Worm (Caenorhabditis elegans) whole organism, L1 larva: ENCODE measurements around the gene nol-10.

Experiments used
- C04F5.9 ChIP-seq: sonication (generic microtip); optimal IDR thresholded peaks from 2 replicates; lab custom pipeline; 2016; ENCODE audit warnings: missing genetic modification characterization, missing compliant biosample characterization
- C16A3.4 ChIP-seq: fragments of 150-350 bp; optimal IDR thresholded peaks from 2 replicates; lab custom pipeline; 2014; ENCODE audit warnings: missing biosample characterization, missing genetic modification characterization
- F16B12.6 ChIP-seq: fragments of 150-350 bp; optimal IDR thresholded peaks from 2 replicates; lab custom pipeline; 2014; ENCODE audit warnings: missing biosample characterization, missing genetic modification characterization
- Y116A8C.19 ChIP-seq: sonication (generic microtip); optimal IDR thresholded peaks from 2 replicates; lab custom pipeline; 2016; ENCODE audit warnings: missing compliant biosample characterization, missing genetic modification characterization, borderline replicate concordance
- alr-1 ChIP-seq: fragments of 200-800 bp; sonication (Bioruptor generic); optimal IDR thresholded peaks from 2 replicates; lab custom pipeline; 2018; ENCODE audit warnings: borderline replicate concordance, mild to moderate bottlenecking, missing genetic modification characterization, missing compliant biosample characterization
- aly-2 ChIP-seq: fragments of 150-350 bp; optimal IDR thresholded peaks from 2 replicates; lab custom pipeline; 2014; ENCODE audit warnings: missing biosample characterization, missing genetic modification characterization
- ama-1 ChIP-seq: fragments of 150-350 bp; optimal IDR thresholded peaks from 2 replicates; lab custom pipeline; 2014
- ceh-8 ChIP-seq: fragments of 200-800 bp; sonication (Bioruptor generic); optimal IDR thresholded peaks from 2 replicates; lab custom pipeline; 2018; ENCODE audit warnings: mild to moderate bottlenecking, missing genetic modification characterization, moderate library complexity, missing compliant biosample characterization
- ceh-82 ChIP-seq, 3 experiments: fragments of 150-350 bp in 1 of 3; sonication (generic microtip) in 2 of 3; optimal IDR thresholded peaks; 2 replicates each; lab custom pipeline; 2014 to 2017; ENCODE audit warnings: missing biosample characterization in 3 of 3, missing genetic modification characterization in 3 of 3
- ceh-90 ChIP-seq: sonication (generic microtip); optimal IDR thresholded peaks from 2 replicates; lab custom pipeline; 2016; ENCODE audit warnings: missing genetic modification characterization, missing compliant biosample characterization
- efl-1 ChIP-seq, 4 experiments: fragments of 150-350 bp; optimal IDR thresholded peaks in 3 of 4; peaks in 1 of 4; 1 replicate in 1 of 4; 2 replicates in 3 of 4; lab custom pipeline; 2014; ENCODE audit warnings: missing biosample characterization in 2 of 4, missing genetic modification characterization in 2 of 4, missing genetic modification reagents in 2 of 4
- egl-13 ChIP-seq: sonication (generic microtip); optimal IDR thresholded peaks from 2 replicates; lab custom pipeline; 2016; ENCODE audit warnings: missing genotype, missing genetic modification reagents, missing genetic modification characterization, missing compliant biosample characterization
- egl-27 ChIP-seq, 2 experiments: fragments of 150-350 bp in 1 of 2; sonication (generic microtip); optimal IDR thresholded peaks; 3 replicates each; lab custom pipeline; 2017 to 2018; ENCODE audit warnings: missing biosample characterization in 2 of 2, missing genetic modification characterization in 2 of 2, missing genetic modification reagents in 2 of 2
- ets-5 ChIP-seq: fragments of 200-800 bp; sonication (Bioruptor generic); IDR thresholded peaks from 2 replicates; pipeline ENCODE4 v1.3.6; 2022; ENCODE audit warnings: missing genetic modification characterization, missing compliant biosample characterization
- fkh-10 ChIP-seq: sonication (generic microtip); optimal IDR thresholded peaks from 2 replicates; lab custom pipeline; 2017; ENCODE audit warnings: missing biosample characterization, missing genetic modification reagents, missing genetic modification characterization
- fkh-8 ChIP-seq: sonication (generic microtip); optimal IDR thresholded peaks from 2 replicates; lab custom pipeline; 2016; ENCODE audit warnings: mild to moderate bottlenecking, missing genetic modification characterization, missing compliant biosample characterization
- hpl-2 ChIP-seq: fragments of 150-350 bp; optimal IDR thresholded peaks from 2 replicates; lab custom pipeline; 2014; ENCODE audit warnings: missing biosample characterization, missing genetic modification reagents, missing genetic modification characterization
- isw-1 ChIP-seq: fragments of 200-800 bp; sonication (Bioruptor generic); IDR thresholded peaks from 2 replicates; pipeline ENCODE4 v1.3.6; 2022; ENCODE audit warnings: missing genetic modification characterization, missing compliant biosample characterization
- lin-14 ChIP-seq: fragments of 200-800 bp; sonication (Bioruptor generic); optimal IDR thresholded peaks from 2 replicates; lab custom pipeline; 2018; ENCODE audit warnings: mild to moderate bottlenecking, missing genetic modification characterization, moderate library complexity, missing compliant biosample characterization
- lsy-2 ChIP-seq, 2 experiments: fragments of 150-350 bp; optimal IDR thresholded peaks; 2 replicates each; lab custom pipeline; 2014; ENCODE audit warnings: missing biosample characterization in 2 of 2, missing genetic modification characterization in 2 of 2
- mef-2 ChIP-seq: fragments of 150-350 bp; optimal IDR thresholded peaks from 2 replicates; lab custom pipeline; 2014; ENCODE audit warnings: missing biosample characterization, missing genetic modification characterization
- mep-1 ChIP-seq: fragments of 150-350 bp; optimal IDR thresholded peaks from 2 replicates; lab custom pipeline; 2014; ENCODE audit warnings: missing biosample characterization, missing genetic modification characterization
- nhr-11 ChIP-seq: fragments of 150-350 bp; optimal IDR thresholded peaks from 2 replicates; lab custom pipeline; 2014; ENCODE audit warnings: missing biosample characterization, missing genetic modification characterization
- nhr-12 ChIP-seq: sonication (generic microtip); optimal IDR thresholded peaks from 2 replicates; lab custom pipeline; 2017; ENCODE audit warnings: missing biosample characterization, missing genetic modification characterization
- nhr-20 ChIP-seq: sonication (generic microtip); optimal IDR thresholded peaks from 2 replicates; lab custom pipeline; 2016; ENCODE audit warnings: mild to moderate bottlenecking, missing genetic modification characterization, missing compliant biosample characterization
- nhr-47 ChIP-seq: sonication (generic microtip); optimal IDR thresholded peaks from 2 replicates; lab custom pipeline; 2016; ENCODE audit warnings: mild to moderate bottlenecking, missing genetic modification characterization, moderate library complexity, missing compliant biosample characterization
- nhr-71 ChIP-seq: sonication (generic microtip); optimal IDR thresholded peaks from 2 replicates; lab custom pipeline; 2016; ENCODE audit warnings: mild to moderate bottlenecking, missing genetic modification characterization, moderate library complexity, missing compliant biosample characterization
- nhr-77 ChIP-seq: fragments of 150-350 bp; optimal IDR thresholded peaks from 2 replicates; lab custom pipeline; 2014; ENCODE audit warnings: missing biosample characterization, missing genetic modification characterization
- pqm-1 ChIP-seq: sonication (generic microtip); optimal IDR thresholded peaks from 3 replicates; lab custom pipeline; 2017; ENCODE audit warnings: missing biosample characterization, missing genetic modification characterization
- snpc-4 ChIP-seq: fragments of 150-350 bp; optimal IDR thresholded peaks from 2 replicates; lab custom pipeline; 2014; ENCODE audit warnings: missing biosample characterization, missing genetic modification characterization
- snu-23 ChIP-seq: sonication (generic microtip); optimal IDR thresholded peaks from 2 replicates; lab custom pipeline; 2016; ENCODE audit warnings: missing genetic modification characterization, missing compliant biosample characterization
- swsn-7 ChIP-seq: sonication (generic microtip); optimal IDR thresholded peaks from 2 replicates; lab custom pipeline; 2016; ENCODE audit warnings: missing genetic modification characterization, missing compliant biosample characterization
- tbx-2 ChIP-seq: sonication (generic microtip); optimal IDR thresholded peaks from 2 replicates; lab custom pipeline; 2016; ENCODE audit warnings: missing genetic modification characterization, missing compliant biosample characterization
- unc-86 ChIP-seq: sonication (generic microtip); optimal IDR thresholded peaks from 2 replicates; lab custom pipeline; 2016; ENCODE audit warnings: missing genetic modification characterization, missing compliant biosample characterization
- xbp-1 ChIP-seq: sonication (generic microtip); optimal IDR thresholded peaks from 2 replicates; lab custom pipeline; 2016; ENCODE audit warnings: missing genetic modification characterization, missing compliant biosample characterization
- zag-1 ChIP-seq: fragments of 150-350 bp; optimal IDR thresholded peaks from 2 replicates; lab custom pipeline; 2014; ENCODE audit warnings: missing biosample characterization, missing genetic modification characterization
- zip-4 ChIP-seq: fragments of 200-800 bp; sonication (Bioruptor generic); optimal IDR thresholded peaks from 2 replicates; lab custom pipeline; 2018; ENCODE audit warnings: mild to moderate bottlenecking, missing genetic modification characterization, moderate library complexity, missing compliant biosample characterization

Gene nol-10

DNA sequence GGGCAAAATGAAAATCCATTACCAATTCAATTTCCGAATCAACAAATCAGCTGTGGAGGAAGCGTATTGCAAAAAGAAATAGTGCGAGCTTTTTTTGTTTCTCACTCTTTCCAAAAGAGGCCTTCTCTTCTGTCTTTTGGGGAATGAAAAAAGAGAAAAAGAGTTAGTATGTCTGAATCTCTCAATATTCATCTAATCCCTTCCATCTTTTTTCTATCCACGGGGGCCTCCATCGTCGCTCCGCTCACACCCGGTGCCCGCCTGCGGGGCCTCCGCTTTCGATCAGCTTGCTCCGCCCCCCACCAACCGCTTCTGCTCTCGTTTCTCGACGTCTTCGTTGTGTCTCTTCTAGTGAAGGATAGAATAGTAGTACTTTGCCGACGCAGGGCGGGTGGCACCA is 38.9 kb downstream of the nol-10 start:
- no peak for TF ChIP-seq Y116A8C.19 (tag; lab: Kevin White, UChicago)
- no peak for TF ChIP-seq ceh-8 (GFP tag; lab: Kevin White, UChicago)
- TF ChIP-seq fkh-10 (GFP tag; lab: Kevin White, UChicago): peak; percentile 31
- TF ChIP-seq tbx-2 (tag; lab: Kevin White, UChicago): peak; percentile 20
- peak in 1 of 2 experiments; percentile 4 for TF ChIP-seq lsy-2 (tag; optimal IDR thresholded peaks at IDR 0.05; lab: Kevin White, UChicago)
- TF ChIP-seq alr-1 (tag; lab: Kevin White, UChicago): no peak
- TF ChIP-seq isw-1 (GFP tag; lab: Robert Waterston, UW): peak; percentile 20; the same call in 1 of the 2 replicates
- peak; percentile 86 for TF ChIP-seq lin-14 (GFP tag; lab: Kevin White, UChicago)
- TF ChIP-seq fkh-8 (tag; lab: Kevin White, UChicago): peak; percentile 66
- TF ChIP-seq unc-86 (tag; lab: Kevin White, UChicago): peak; percentile 49
- peak; percentile 48 for TF ChIP-seq nhr-71 (tag; lab: Kevin White, UChicago)
- peak; percentile 47 for TF ChIP-seq swsn-7
- peak; percentile 40 for TF ChIP-seq nhr-47 (tag; lab: Kevin White, UChicago)
- TF ChIP-seq ets-5 (GFP tag; lab: Robert Waterston, UW): no peak
- peak; percentile 31 for TF ChIP-seq egl-13 (tag; lab: Kevin White, UChicago)
- peak; percentile 26 for TF ChIP-seq xbp-1 (tag; lab: Kevin White, UChicago)
- TF ChIP-seq snu-23: peak; percentile 34
- no peak for TF ChIP-seq zip-4 (GFP tag; lab: Kevin White, UChicago)
- peak; percentile 49 for TF ChIP-seq zag-1 (tag; lab: Kevin White, UChicago)
- peak in 2 of 3 experiments; percentile 46 to 54 for TF ChIP-seq ceh-82 (tag; optimal IDR thresholded peaks at IDR 0.05; lab: Kevin White, UChicago)
- TF ChIP-seq, all 84 proteins: peak for 15

DNA sequence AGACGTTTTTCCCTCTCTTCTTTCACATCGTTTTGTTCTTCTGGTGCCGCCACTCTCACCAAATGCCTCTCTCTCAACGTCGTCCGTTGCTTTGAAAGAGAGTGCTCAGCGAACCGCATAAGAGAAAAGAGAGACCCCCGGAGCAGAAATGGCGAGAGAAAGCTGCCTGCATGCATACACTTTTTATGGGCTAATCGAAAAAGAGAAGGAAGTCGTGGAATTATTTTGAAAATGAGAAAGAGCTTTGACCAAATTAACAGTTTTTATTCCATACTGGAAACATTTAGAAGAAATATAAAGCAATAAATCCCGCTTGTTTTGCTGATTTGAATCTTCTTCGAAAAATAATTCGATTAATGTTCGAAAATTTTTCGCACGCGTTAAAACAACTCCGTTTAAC is 40.1 kb downstream of the nol-10 start:
- TF ChIP-seq C04F5.9 (tag; lab: Kevin White, UChicago) (no peak), snpc-4 (tag; lab: Kevin White, UChicago) (no peak), C16A3.4 (no peak), mef-2 (tag; lab: Kevin White, UChicago) (no peak), lin-14 (GFP tag; lab: Kevin White, UChicago) (peak; percentile 54), pqm-1 (tag; lab: Kevin White, UChicago) (no peak), F16B12.6 (tag; lab: Kevin White, UChicago) (no peak), nhr-71 (tag; lab: Kevin White, UChicago) (no peak), egl-27 (tag; optimal IDR thresholded peaks at IDR 0.05; lab: Kevin White, UChicago) (no peak), ceh-8 (GFP tag; lab: Kevin White, UChicago) (no peak), ama-1 (lab: Kevin White, UChicago) (no peak), nhr-12 (tag; lab: Kevin White, UChicago) (no peak), ceh-82 (tag; optimal IDR thresholded peaks at IDR 0.05; lab: Kevin White, UChicago) (peak in 1 of 3 experiments; percentile 1), nhr-77 (tag; lab: Kevin White, UChicago) (no peak), efl-1 (optimal IDR thresholded peaks at IDR 0.05; lab: Kevin White, UChicago) (no peak), efl-1 (GFP tag; optimal IDR thresholded peaks at IDR 0.05 in 1 of 2; lab: Kevin White, UChicago) (peak in 1 of 2 experiments; percentile 76), aly-2 (tag; lab: Kevin White, UChicago) (no peak), mep-1 (tag; lab: Kevin White, UChicago) (no peak), hpl-2 (no peak)

DNA sequence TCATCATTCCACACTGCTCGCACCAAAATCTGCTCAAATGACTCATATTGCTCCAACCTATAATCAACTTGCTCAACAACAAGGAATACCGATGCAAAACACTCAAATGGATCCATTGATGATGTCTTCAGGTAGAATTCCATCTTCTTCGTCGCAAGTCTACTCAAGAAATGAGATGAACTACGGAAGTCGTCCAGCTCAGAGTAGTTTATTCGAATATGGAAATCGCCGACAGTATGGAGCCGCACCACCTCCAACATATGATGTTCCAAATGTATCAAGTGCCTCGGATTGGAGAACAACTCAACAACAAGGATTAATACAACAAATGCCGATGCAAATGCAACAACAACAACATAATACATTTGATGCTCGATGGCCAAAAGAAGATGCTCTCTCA is 42.7 kb downstream of the nol-10 start:
- TF ChIP-seq ceh-90 (tag; lab: Kevin White, UChicago) (no peak), nhr-11 (tag; lab: Kevin White, UChicago) (no peak), nhr-20 (no peak), egl-13 (tag; lab: Kevin White, UChicago) (no peak), zag-1 (tag; lab: Kevin White, UChicago) (no peak)
